Fruit fly (Drosophila melanogaster) whole organism: ENCODE results near the gene Hcs.

Experiments
- CG8478 ChIP-seq: fragments of >200 bp; optimal IDR thresholded peaks from 2 replicates; lab custom pipeline; 2018; ENCODE audit warnings: inconsistent platforms
- psq ChIP-seq: fragments of >200 bp; optimal IDR thresholded peaks from 2 replicates; lab custom pipeline; 2017
- usp ChIP-seq: fragments of >200 bp; optimal IDR thresholded peaks from 2 replicates; lab custom pipeline; 2017; ENCODE audit warnings: missing biosample characterization, missing genetic modification characterization, mixed read lengths

DNA sequence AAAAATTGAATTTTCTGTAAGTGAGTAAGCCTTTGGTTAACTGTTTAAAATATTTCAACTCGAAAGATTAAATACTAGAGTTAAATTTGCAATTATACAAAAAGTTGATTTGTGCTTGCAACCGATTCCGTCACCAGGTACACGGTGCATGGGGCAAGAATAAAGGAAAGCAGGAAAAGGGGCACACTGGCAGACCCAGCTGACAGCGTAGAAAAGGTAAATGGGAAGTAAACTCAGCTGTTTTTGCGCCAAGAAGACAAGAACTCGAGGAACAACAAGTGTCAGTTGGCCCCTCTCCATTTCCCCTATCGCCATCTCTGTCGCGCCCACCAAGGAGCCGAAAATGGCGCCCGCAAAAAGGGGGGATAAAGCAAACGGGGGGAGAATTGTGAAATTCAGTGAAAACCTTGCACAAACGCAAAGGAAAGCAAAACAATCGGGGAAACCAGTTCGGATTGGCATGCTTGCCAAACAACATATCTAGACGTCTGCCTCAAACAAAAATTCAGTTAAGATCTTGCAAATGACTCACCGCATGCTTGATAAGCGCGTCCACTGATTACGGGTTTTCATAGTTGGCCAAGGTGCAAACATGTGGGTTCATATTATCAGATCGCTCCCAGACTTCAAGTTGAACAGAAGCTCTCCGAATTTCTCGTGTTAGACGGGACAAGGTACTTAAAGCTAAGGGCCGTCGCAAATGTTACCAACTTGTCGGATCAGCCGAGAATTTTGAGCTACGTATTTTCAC is 11.3 kb upstream of the Hcs start:
- TF ChIP-seq psq (lab: Kevin White, UChicago) (no peak), CG8478 (lab: Kevin White, UChicago) (no peak), usp (GFP tag; lab: Kevin White, UChicago) (no peak)
